Fruit fly (Drosophila melanogaster) Kc167 (cell line): Measurements from ENCODE around the gene Pdcd4.

Experiments used
- Myc ChIP-seq: fragments of >200 bp; optimal IDR thresholded peaks from 2 replicates; lab custom pipeline; 2017; ENCODE audit warnings: missing external identifiers
- insv ChIP-seq: fragments of >200 bp; optimal IDR thresholded peaks from 3 replicates; lab custom pipeline; 2018; ENCODE audit warnings: missing external identifiers
- psq ChIP-seq: fragments of >200 bp; optimal IDR thresholded peaks from 2 replicates; lab custom pipeline; 2017; ENCODE audit warnings: missing external identifiers
- ttk ChIP-seq: sonication (Bioruptor generic); optimal IDR thresholded peaks from 2 replicates; lab custom pipeline; 2017; ENCODE audit warnings: missing external identifiers

dm6 chrX:13797538-13797937 is 42.3 kb upstream of the Pdcd4 start, which contains the start of gene CG10996:
- no peak for TF ChIP-seq psq
- no peak for TF ChIP-seq insv (lab: Kevin White, UChicago)
- TF ChIP-seq Myc (lab: Kevin White, UChicago), result no peak
- TF ChIP-seq ttk, result no peak
